1 worm cellular context compared by ENCODE assay signal in genomic region chrV:2324260-2324659, ce11.
TF ChIP-seq lines count a peak whose summit lies in the region.

No protein-coding gene starts in this region.

TF ChIP-seq in whole organism, L4 larva, 104 proteins besides CTCF, POLR2A, EP300 and RAD21 (continued from another document):
- TF ChIP-seq mdl-1 (tag; optimal IDR thresholded peaks at IDR 0.05; lab: Kevin White, UChicago), result no peak
- TF ChIP-seq skn-1 (tag; optimal IDR thresholded peaks at IDR 0.05; lab: Kevin White, UChicago), result no peak
- no peak for TF ChIP-seq tag-97 (GFP tag; IDR thresholded peaks at IDR 0.05; lab: Robert Waterston, UW)
- no peak for TF ChIP-seq mxl-2 (GFP tag; conservative IDR thresholded peaks at IDR 0.05; lab: Robert Waterston, UW)
- no peak for TF ChIP-seq hif-1 (tag; optimal IDR thresholded peaks at IDR 0.05; lab: Kevin White, UChicago)
- TF ChIP-seq daf-12 (tag; optimal IDR thresholded peaks at IDR 0.05; lab: Kevin White, UChicago), result no peak
- TF ChIP-seq nhr-42 (GFP tag; IDR thresholded peaks at IDR 0.05; lab: Robert Waterston, UW), result no peak
- TF ChIP-seq nhr-48 (tag; optimal IDR thresholded peaks at IDR 0.05; lab: Kevin White, UChicago), result no peak
- no peak for TF ChIP-seq snpc-4 (tag; optimal IDR thresholded peaks at IDR 0.05; lab: Kevin White, UChicago)
- TF ChIP-seq madf-9 (GFP tag; conservative IDR thresholded peaks at IDR 0.05; lab: Robert Waterston, UW), result no peak
- TF ChIP-seq Y75B8A.6 (GFP tag; IDR thresholded peaks at IDR 0.05; lab: Robert Waterston, UW), result no peak
- no peak for TF ChIP-seq egl-43 (GFP tag; IDR thresholded peaks at IDR 0.05; lab: Robert Waterston, UW)
- TF ChIP-seq mdt-29 (GFP tag; IDR thresholded peaks at IDR 0.05; lab: Robert Waterston, UW), result no peak
- peak; percentile 87 for TF ChIP-seq php-3 (GFP tag; IDR thresholded peaks at IDR 0.05; lab: Robert Waterston, UW)
- TF ChIP-seq hmg-1.1 (GFP tag; IDR thresholded peaks at IDR 0.05; lab: Robert Waterston, UW), result no peak
- TF ChIP-seq zag-1 (tag; optimal IDR thresholded peaks at IDR 0.05; lab: Kevin White, UChicago), result no peak
- TF ChIP-seq spr-1 (tag; optimal IDR thresholded peaks at IDR 0.05; lab: Kevin White, UChicago), result no peak
- TF ChIP-seq spr-3 (GFP tag; optimal IDR thresholded peaks at IDR 0.05; lab: Kevin White, UChicago), result no peak
- peak; percentile 88 for TF ChIP-seq dve-1 (tag; optimal IDR thresholded peaks at IDR 0.05; lab: Kevin White, UChicago; ENCODE audit: insufficient read depth)
- TF ChIP-seq madf-5 (GFP tag; IDR thresholded peaks at IDR 0.05; lab: Robert Waterston, UW), result no peak
- no peak for TF ChIP-seq snpc-1.2 (GFP tag; IDR thresholded peaks at IDR 0.05; lab: Robert Waterston, UW)
- TF ChIP-seq pqm-1 (tag; optimal IDR thresholded peaks at IDR 0.05; lab: Kevin White, UChicago), result peak; percentile 90
- no peak for TF ChIP-seq fkh-10 (GFP tag; optimal IDR thresholded peaks at IDR 0.05; lab: Kevin White, UChicago)
- no peak for TF ChIP-seq attf-4 (tag; optimal IDR thresholded peaks at IDR 0.05; lab: Kevin White, UChicago)
- no peak for TF ChIP-seq zip-2 (tag; optimal IDR thresholded peaks at IDR 0.05; lab: Kevin White, UChicago)
- no peak for TF ChIP-seq nhr-25 (tag; optimal IDR thresholded peaks at IDR 0.05; lab: Kevin White, UChicago; ENCODE audit: borderline replicate concordance, insufficient read depth)
- peak; percentile 57 for TF ChIP-seq nhr-102 (tag; optimal IDR thresholded peaks at IDR 0.05; lab: Kevin White, UChicago)
- peak; percentile 91 for TF ChIP-seq nhr-77 (tag; optimal IDR thresholded peaks at IDR 0.05; lab: Kevin White, UChicago)
- no peak for TF ChIP-seq duxl-1 (tag; optimal IDR thresholded peaks at IDR 0.05; lab: Kevin White, UChicago; ENCODE audit: poor library complexity)
- TF ChIP-seq F37D6.2 (tag; optimal IDR thresholded peaks at IDR 0.05; lab: Kevin White, UChicago), result no peak
- no peak for TF ChIP-seq set-16 (GFP tag; IDR thresholded peaks at IDR 0.05; lab: Robert Waterston, UW)
- TF ChIP-seq daf-8 (GFP tag; IDR thresholded peaks at IDR 0.05; lab: Robert Waterston, UW), result no peak
- TF ChIP-seq arid-1 (GFP tag; conservative IDR thresholded peaks at IDR 0.05; lab: Robert Waterston, UW), result no peak
- TF ChIP-seq hlh-30 (tag; optimal IDR thresholded peaks at IDR 0.05; lab: Kevin White, UChicago; ENCODE audit: insufficient read depth), result no peak
- peak; percentile 38; the same call in 1 of the 2 replicates for TF ChIP-seq tra-1 (GFP tag; IDR thresholded peaks at IDR 0.05; lab: Robert Waterston, UW)
- no peak for TF ChIP-seq F26F4.8 (GFP tag; conservative IDR thresholded peaks at IDR 0.05; lab: Robert Waterston, UW)
- TF ChIP-seq ceh-28 (tag; optimal IDR thresholded peaks at IDR 0.05; lab: Kevin White, UChicago), result no peak
- TF ChIP-seq ceh-20 (GFP tag; IDR thresholded peaks at IDR 0.05; lab: Robert Waterston, UW), result no peak
- TF ChIP-seq ztf-11 (tag; optimal IDR thresholded peaks at IDR 0.05; lab: Kevin White, UChicago), result no peak
- TF ChIP-seq zfp-3 (GFP tag; conservative IDR thresholded peaks at IDR 0.05; lab: Robert Waterston, UW), result no peak
- peak; percentile 74 for TF ChIP-seq hlh-11 (tag; optimal IDR thresholded peaks at IDR 0.05; lab: Kevin White, UChicago)
- no peak for TF ChIP-seq rbr-2 (tag; optimal IDR thresholded peaks at IDR 0.05; lab: Kevin White, UChicago)
- TF ChIP-seq F10B5.3 (tag; optimal IDR thresholded peaks at IDR 0.05; lab: Kevin White, UChicago), result no peak
- TF ChIP-seq sdz-12 (GFP tag; optimal IDR thresholded peaks at IDR 0.05; lab: Kevin White, UChicago), result no peak
- TF ChIP-seq ZK546.5 (tag; optimal IDR thresholded peaks at IDR 0.05; lab: Kevin White, UChicago), result no peak
- TF ChIP-seq daf-16 (GFP tag; optimal IDR thresholded peaks at IDR 0.05; lab: Kevin White, UChicago), result no peak
- TF ChIP-seq daf-16 (tag; optimal IDR thresholded peaks at IDR 0.05; lab: Kevin White, UChicago), result peak; percentile 93
- TF ChIP-seq pha-4 (GFP tag; IDR thresholded peaks at IDR 0.05; lab: Robert Waterston, UW), result no peak
- no peak for TF ChIP-seq pha-4 (tag; optimal IDR thresholded peaks at IDR 0.05; lab: Kevin White, UChicago)
- no peak for TF ChIP-seq saeg-2 (GFP tag; IDR thresholded peaks at IDR 0.05; lab: Robert Waterston, UW)
- no peak for TF ChIP-seq lin-15B (tag; optimal IDR thresholded peaks at IDR 0.05; lab: Kevin White, UChicago)
- TF ChIP-seq nhr-237 (tag; optimal IDR thresholded peaks at IDR 0.05; lab: Kevin White, UChicago), result no peak
- TF ChIP-seq T26A8.4 (GFP tag; IDR thresholded peaks at IDR 0.05; lab: Robert Waterston, UW), result no peak
- no peak for TF ChIP-seq nhr-76 (tag; optimal IDR thresholded peaks at IDR 0.05; lab: Kevin White, UChicago)
- TF ChIP-seq zfp-2 (tag; optimal IDR thresholded peaks at IDR 0.05; lab: Kevin White, UChicago), result no peak
- TF ChIP-seq lir-3 (tag; optimal IDR thresholded peaks at IDR 0.05; lab: Kevin White, UChicago), result no peak
- TF ChIP-seq fos-1 (tag; optimal IDR thresholded peaks at IDR 0.05; lab: Kevin White, UChicago), result no peak
- TF ChIP-seq dmd-6 (GFP tag; IDR thresholded peaks at IDR 0.05; lab: Robert Waterston, UW), result peak; percentile 92
- TF ChIP-seq F44E2.7 (GFP tag; IDR thresholded peaks at IDR 0.05; lab: Robert Waterston, UW), result no peak
- peak; percentile 21 for TF ChIP-seq nhr-10 (tag; optimal IDR thresholded peaks at IDR 0.05; lab: Kevin White, UChicago)
- TF ChIP-seq aha-1 (tag; lab: Kevin White, UChicago), result no peak
- TF ChIP-seq ZK337.2 (GFP tag; IDR thresholded peaks at IDR 0.05; lab: Robert Waterston, UW), result no peak
- TF ChIP-seq Y5F2A.4 (GFP tag; optimal IDR thresholded peaks at IDR 0.05; lab: Kevin White, UChicago), result no peak
- TF ChIP-seq nhr-11 (tag; optimal IDR thresholded peaks at IDR 0.05; lab: Kevin White, UChicago), result no peak
- no peak for TF ChIP-seq ces-1 (GFP tag; optimal IDR thresholded peaks at IDR 0.05; lab: Kevin White, UChicago)
- no peak for TF ChIP-seq F49E8.2 (tag; optimal IDR thresholded peaks at IDR 0.05; lab: Kevin White, UChicago; ENCODE audit: borderline replicate concordance)
- TF ChIP-seq ctbp-1 (GFP tag; IDR thresholded peaks at IDR 0.05; lab: Robert Waterston, UW), result no peak
- no peak for TF ChIP-seq mes-2 (tag; optimal IDR thresholded peaks at IDR 0.05; lab: Kevin White, UChicago; ENCODE audit: poor library complexity, severe bottlenecking)
- no peak for TF ChIP-seq mep-1 (tag; optimal IDR thresholded peaks at IDR 0.05; lab: Kevin White, UChicago)
